Worm (Caenorhabditis elegans) whole organism, L4 larva: ENCODE data around the gene srb-19.

Source experiments
- F37D6.2 ChIP-seq: sonication (generic microtip); optimal IDR thresholded peaks from 2 replicates; lab custom pipeline; 2016; ENCODE audit warnings: mild to moderate bottlenecking, missing genetic modification characterization, missing compliant biosample characterization
- attf-4 ChIP-seq: sonication (generic microtip); optimal IDR thresholded peaks from 3 replicates; lab custom pipeline; 2017; ENCODE audit warnings: missing biosample characterization, missing genetic modification characterization
- daf-8 ChIP-seq: fragments of 200-800 bp; sonication (Bioruptor generic); IDR thresholded peaks from 2 replicates; pipeline ENCODE4 v1.3.6; 2022; ENCODE audit warnings: missing genetic modification characterization, missing compliant biosample characterization
- mdl-1 ChIP-seq, 2 experiments: fragments of 150-350 bp in 1 of 2; sonication (generic microtip) in 1 of 2; optimal IDR thresholded peaks; 2 replicates each; lab custom pipeline; 2014 to 2017; ENCODE audit warnings: missing biosample characterization in 2 of 2, missing genetic modification characterization in 2 of 2
- spr-1 ChIP-seq: sonication (generic microtip); optimal IDR thresholded peaks from 2 replicates; lab custom pipeline; 2016; ENCODE audit warnings: mild to moderate bottlenecking, missing genetic modification characterization, missing compliant biosample characterization
- tag-97 ChIP-seq: fragments of 200-800 bp; sonication (Bioruptor generic); IDR thresholded peaks from 2 replicates; pipeline ENCODE4 v1.3.6; 2022; ENCODE audit warnings: missing genetic modification characterization, missing compliant biosample characterization

DNA sequence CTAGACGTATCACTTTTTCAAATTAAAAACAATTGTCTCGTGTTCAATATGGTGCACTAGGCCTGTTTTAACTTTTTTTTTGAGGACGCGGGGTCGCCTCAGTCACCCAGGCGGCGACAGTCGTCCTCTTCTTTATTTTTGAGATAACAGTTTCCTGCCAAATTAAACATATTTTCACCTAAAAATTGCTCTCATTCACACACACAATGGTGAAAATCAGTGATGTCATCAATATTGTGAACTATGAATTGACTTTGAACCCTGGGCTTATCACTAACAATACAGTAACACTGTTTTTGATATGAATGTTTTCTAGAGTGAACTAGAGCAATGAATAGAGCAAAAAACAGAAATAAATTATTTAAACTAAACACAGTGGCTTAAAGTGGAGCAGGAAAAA, 1.3 kb upstream of the srb-19 start:
- TF ChIP-seq spr-1 (tag; lab: Kevin White, UChicago): no peak
- TF ChIP-seq F37D6.2 (tag; lab: Kevin White, UChicago): no peak
- no peak for TF ChIP-seq mdl-1 (tag; optimal IDR thresholded peaks at IDR 0.05; lab: Kevin White, UChicago)
- no peak for TF ChIP-seq attf-4
- TF ChIP-seq tag-97 (GFP tag; lab: Robert Waterston, UW): no peak
- TF ChIP-seq daf-8 (GFP tag; lab: Robert Waterston, UW): no peak
